Fruit fly (Drosophila melanogaster): ENCODE results near the gene Grp170.

dm6 chrX:2251688-2252087, 23.2 kb downstream of the Grp170 start, which contains the start of gene CG3191:
- TF ChIP-seq Hnf4 (GFP tag; optimal IDR thresholded peaks at IDR 0.05) (no peak), foxo (GFP tag; optimal IDR thresholded peaks at IDR 0.05) (no peak), psq (GFP tag; optimal IDR thresholded peaks at IDR 0.05) (no peak), h (GFP tag; optimal IDR thresholded peaks at IDR 0.05) (no peak), fru (GFP tag; optimal IDR thresholded peaks at IDR 0.05) (no peak), usp (GFP tag; optimal IDR thresholded peaks at IDR 0.05) (no peak), ey (GFP tag; optimal IDR thresholded peaks at IDR 0.05) (no peak), pan (optimal IDR thresholded peaks at IDR 0.05) (no peak), jim (GFP tag; optimal IDR thresholded peaks at IDR 0.05) (no peak), HLH106 (tag; optimal IDR thresholded peaks at IDR 0.05) (no peak), Hr78 (GFP tag; optimal IDR thresholded peaks at IDR 0.05) (no peak)

All from whole organism, wandering third instar larva.